Worm (Caenorhabditis elegans): ENCODE results near the gene Y62E10A.20.
A peak's percentile ranks its signal among the peaks of the same experiment; 100 is the strongest.
"Not testable (repeated sequence)": the region's sequence is repeated elsewhere in the genome, so short reads cannot be mapped to it uniquely, and the experiment has no call there.

Gene Y62E10A.20

ce11 chrIV:13386043-13386442 is at the start of gene Y62E10A.20, which contains the start of the genes Y62E10A.23 and mdt-9:
Gene Y62E10A.20, minus strand, starts transcription at chrIV:13386091.
Gene Y62E10A.23, plus strand, starts transcription at chrIV:13386324.
Gene mdt-9, plus strand, starts transcription at chrIV:13386380.
- no peak for TF ChIP-seq nhr-11 (tag; optimal IDR thresholded peaks at IDR 0.05)
- TF ChIP-seq egl-5 (tag; optimal IDR thresholded peaks at IDR 0.05), result peak; percentile 95
- no peak for TF ChIP-seq zag-1 (tag; optimal IDR thresholded peaks at IDR 0.05)
- TF ChIP-seq fkh-10 (GFP tag; optimal IDR thresholded peaks at IDR 0.05), result peak; percentile 14
- peak; percentile 70 for TF ChIP-seq lin-39 (tag; optimal IDR thresholded peaks at IDR 0.05)
- peak; percentile 9 for TF ChIP-seq ama-1 (optimal IDR thresholded peaks at IDR 0.05)
- peak; percentile 11 for TF ChIP-seq snpc-4 (tag; optimal IDR thresholded peaks at IDR 0.05)
- no peak for TF ChIP-seq ztf-11 (tag; optimal IDR thresholded peaks at IDR 0.05)
- TF ChIP-seq lin-15B (tag; optimal IDR thresholded peaks at IDR 0.05), result peak; percentile 92
- no peak for TF ChIP-seq ztf-4 (tag; optimal IDR thresholded peaks at IDR 0.05)
- no peak for TF ChIP-seq ceh-82 (tag; optimal IDR thresholded peaks at IDR 0.05)
- no peak for TF ChIP-seq nhr-77 (tag; optimal IDR thresholded peaks at IDR 0.05)
- no peak for TF ChIP-seq unc-62 (GFP tag; optimal IDR thresholded peaks at IDR 0.05)
- peak; percentile 9 for TF ChIP-seq pqm-1 (tag; optimal IDR thresholded peaks at IDR 0.05)
- TF ChIP-seq elt-1 (tag; optimal IDR thresholded peaks at IDR 0.05), result no peak
- no peak for TF ChIP-seq tbx-2 (tag; optimal IDR thresholded peaks at IDR 0.05)
- no peak for TF ChIP-seq egl-27 (tag; optimal IDR thresholded peaks at IDR 0.05)
- TF ChIP-seq nhr-25 (tag; optimal IDR thresholded peaks at IDR 0.05), result peak; percentile 72
- TF ChIP-seq unc-39 (tag; optimal IDR thresholded peaks at IDR 0.05), result no peak
- TF ChIP-seq nhr-12 (tag; optimal IDR thresholded peaks at IDR 0.05), result no peak
- no peak for TF ChIP-seq mml-1 (tag; optimal IDR thresholded peaks at IDR 0.05)
- TF ChIP-seq ZK546.5 (tag; optimal IDR thresholded peaks at IDR 0.05), result no peak
- no peak for TF ChIP-seq mdl-1 (tag; optimal IDR thresholded peaks at IDR 0.05)
- TF ChIP-seq elt-3 (tag; optimal IDR thresholded peaks at IDR 0.05), result no peak
- TF ChIP-seq ceh-16 (tag; optimal IDR thresholded peaks at IDR 0.05), result no peak
- no peak for TF ChIP-seq ceh-9 (tag; optimal IDR thresholded peaks at IDR 0.05)
- TF ChIP-seq elt-2 (tag; optimal IDR thresholded peaks at IDR 0.05), result peak; percentile 28
- no peak for TF ChIP-seq nhr-28 (tag; optimal IDR thresholded peaks at IDR 0.05)
- no peak for TF ChIP-seq nhr-237 (tag; optimal IDR thresholded peaks at IDR 0.05)
- TF ChIP-seq ceh-28 (tag; optimal IDR thresholded peaks at IDR 0.05), result peak; percentile 54
- TF ChIP-seq daf-12 (tag; optimal IDR thresholded peaks at IDR 0.05), result no peak
- peak; percentile 66 for TF ChIP-seq hmg-11 (tag; optimal IDR thresholded peaks at IDR 0.05)
- TF ChIP-seq jun-1 (tag; optimal IDR thresholded peaks at IDR 0.05), result no peak
- TF ChIP-seq sea-2 (GFP tag; optimal IDR thresholded peaks at IDR 0.05), result no peak
- TF ChIP-seq fos-1 (tag; optimal IDR thresholded peaks at IDR 0.05), result no peak
- TF ChIP-seq nfya-1 (tag; optimal IDR thresholded peaks at IDR 0.05; ENCODE audit: insufficient read depth), result peak; percentile 82
- no peak for TF ChIP-seq fkh-2 (tag; optimal IDR thresholded peaks at IDR 0.05)
- TF ChIP-seq eor-1 (tag; optimal IDR thresholded peaks at IDR 0.05), result no peak
- TF ChIP-seq aly-2 (tag; optimal IDR thresholded peaks at IDR 0.05), result no peak
- no peak for TF ChIP-seq nhr-76 (tag; optimal IDR thresholded peaks at IDR 0.05)
- TF ChIP-seq nhr-43 (tag; optimal IDR thresholded peaks at IDR 0.05; ENCODE audit: poor library complexity, severe bottlenecking), result peak; percentile 43
- peak; percentile 53 for TF ChIP-seq R02D3.7 (tag; optimal IDR thresholded peaks at IDR 0.05)
- TF ChIP-seq nhr-67 (tag; optimal IDR thresholded peaks at IDR 0.05), result no peak
- peak; percentile 87 for TF ChIP-seq pha-4 (tag; optimal IDR thresholded peaks at IDR 0.05)
- no peak for TF ChIP-seq lsy-12 (tag; optimal IDR thresholded peaks at IDR 0.05)
- TF ChIP-seq skn-1 (tag; optimal IDR thresholded peaks at IDR 0.05), result peak; percentile 32
- TF ChIP-seq nhr-23 (tag; optimal IDR thresholded peaks at IDR 0.05), result peak; percentile 81

- TF ChIP-seq nhr-77, eor-1, ceh-82 (tag; optimal IDR thresholded peaks at IDR 0.05): not testable (repeated sequence)
These were observed 48.0 kb upstream of the Y62E10A.20 start, which contains the start of gene K09B11.5 for ce11 chrIV:13433904-13434303. Gene K09B11.5, minus strand, starts transcription at chrIV:13434004.
